Fruit fly (Drosophila melanogaster): Measurements from ENCODE around the gene Naa60.
A peak's percentile ranks its signal among the peaks of the same experiment; 100 is the strongest.

Naa60 gene

DNA sequence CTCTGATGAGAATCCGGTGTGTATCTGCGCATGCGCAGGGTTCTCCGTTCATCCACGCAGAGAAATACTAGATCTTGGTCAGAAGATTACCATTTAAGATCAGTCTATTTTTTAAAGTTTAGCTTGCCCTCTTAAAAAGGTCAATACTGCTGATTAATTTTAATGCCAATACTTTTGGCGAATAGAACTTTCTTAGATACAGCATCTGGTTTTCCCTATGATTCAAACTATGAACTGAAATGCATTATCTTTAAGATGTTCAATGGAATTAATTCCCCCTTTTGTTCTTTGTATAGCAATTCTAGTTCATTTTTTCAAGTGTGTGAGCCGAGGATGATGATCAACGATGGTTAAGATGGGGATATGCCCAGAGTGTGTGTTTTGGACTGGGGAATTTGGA, 15.6 kb downstream of the Naa60 start (continued):
- peak; percentile 14 for TF ChIP-seq CG11504 (tag; optimal IDR thresholded peaks at IDR 0.05)
- TF ChIP-seq CG8281 (tag; optimal IDR thresholded peaks at IDR 0.05) = no peak
- no peak for TF ChIP-seq Hr51 (GFP tag; optimal IDR thresholded peaks at IDR 0.05)
- TF ChIP-seq Nf-YC (tag; optimal IDR thresholded peaks at IDR 0.05) = no peak
- no peak for TF ChIP-seq ATbp (GFP tag; optimal IDR thresholded peaks at IDR 0.05)
- no peak for TF ChIP-seq Aef1 (GFP tag; IDR thresholded peaks at IDR 0.05)
- peak; percentile 28 for TF ChIP-seq corto (GFP tag; optimal IDR thresholded peaks at IDR 0.05)
- no peak for TF ChIP-seq zfh2 (GFP tag; optimal IDR thresholded peaks at IDR 0.05)
- no peak for TF ChIP-seq ems (GFP tag; optimal IDR thresholded peaks at IDR 0.05)
- no peak for TF ChIP-seq CG14050 (GFP tag; IDR thresholded peaks at IDR 0.05)
- no peak for TF ChIP-seq HmgD (GFP tag; optimal IDR thresholded peaks at IDR 0.05)
- TF ChIP-seq al (GFP tag; IDR thresholded peaks at IDR 0.05) = no peak
- TF ChIP-seq CG11695 (GFP tag; IDR thresholded peaks at IDR 0.05) = no peak
- no peak for TF ChIP-seq CG12299 (tag; optimal IDR thresholded peaks at IDR 0.05)
- no peak for TF ChIP-seq CG2889 (GFP tag; IDR thresholded peaks at IDR 0.05)
- TF ChIP-seq Xrp1 (GFP tag; IDR thresholded peaks at IDR 0.05) = peak; percentile 33; the same call in 1 of the 2 replicates

DNA sequence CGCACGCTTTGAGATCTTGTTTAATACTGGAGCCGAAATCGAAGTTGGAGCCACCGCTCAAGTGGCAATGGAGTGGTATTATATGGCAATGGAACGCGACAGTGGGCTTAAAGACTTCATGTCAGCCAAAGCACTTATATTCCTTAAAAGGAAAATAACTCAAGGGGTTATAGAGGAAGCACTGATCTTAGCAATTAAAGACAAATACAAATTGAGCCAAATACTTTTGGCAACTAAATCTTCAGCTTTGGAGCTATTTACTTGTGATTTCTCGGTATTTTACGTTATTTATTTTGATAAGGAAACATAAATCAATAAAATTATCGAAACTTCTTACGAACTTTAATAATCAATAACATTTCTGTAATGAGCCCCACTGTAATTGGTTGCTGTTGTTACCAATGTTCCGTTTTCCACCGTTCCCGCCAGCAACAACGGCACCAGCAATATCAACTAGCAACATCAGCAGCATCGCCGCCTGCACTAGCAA, 17.4 kb downstream of the Naa60 start:
- TF ChIP-seq prd (optimal IDR thresholded peaks at IDR 0.05) (no peak), prd (GFP tag; IDR thresholded peaks at IDR 0.05) (peak; percentile 86), CoRest (tag; optimal IDR thresholded peaks at IDR 0.05) (peak; percentile 87), ase (GFP tag; IDR thresholded peaks at IDR 0.05) (peak; percentile 87), Ets65A (GFP tag) (peak; percentile 62), CG4360 (GFP tag; IDR thresholded peaks at IDR 0.05) (peak; percentile 47; the same call in 1 of the 2 replicates), HmgD (GFP tag; optimal IDR thresholded peaks at IDR 0.05) (no peak), CG43689 (GFP tag; IDR thresholded peaks at IDR 0.05) (peak; percentile 61; the same call in 1 of the 2 replicates), Fer2 (tag; optimal IDR thresholded peaks at IDR 0.05) (peak; percentile 25), grn (GFP tag; optimal IDR thresholded peaks at IDR 0.05) (no peak), Oli (tag; optimal IDR thresholded peaks at IDR 0.05) (peak; percentile 86), Awh (GFP tag; IDR thresholded peaks at IDR 0.05) (peak; percentile 69; the same call in 1 of the 2 replicates), CG10274 (GFP tag; optimal IDR thresholded peaks at IDR 0.05) (peak; percentile 61), CG3281 (GFP tag; optimal IDR thresholded peaks at IDR 0.05) (peak; percentile 91), sima (GFP tag; optimal IDR thresholded peaks at IDR 0.05) (peak; percentile 80), sqz (GFP tag; optimal IDR thresholded peaks at IDR 0.05) (peak; percentile 75), jing (GFP tag; optimal IDR thresholded peaks at IDR 0.05) (peak; percentile 36), Ets97D (GFP tag; optimal IDR thresholded peaks at IDR 0.05) (no peak), Scr (GFP tag; IDR thresholded peaks at IDR 0.05; ENCODE audit: partially characterized antibody) (no peak), zen2 (GFP tag; IDR thresholded peaks at IDR 0.05; ENCODE audit: partially characterized antibody) (no peak), cg (GFP tag; optimal IDR thresholded peaks at IDR 0.05) (no peak), CG8765 (GFP tag; IDR thresholded peaks at IDR 0.05) (peak; percentile 33; the same call in 1 of the 2 replicates), Taf1 (GFP tag; IDR thresholded peaks at IDR 0.05) (peak; percentile 48; the same call in 1 of the 2 replicates), CG30431 (GFP tag; optimal IDR thresholded peaks at IDR 0.05) (no peak), nau (GFP tag; optimal IDR thresholded peaks at IDR 0.05) (peak; percentile 93), CG15269 (tag; optimal IDR thresholded peaks at IDR 0.05) (peak; percentile 79), maf-S (GFP tag; optimal IDR thresholded peaks at IDR 0.05) (peak; percentile 80), CG14710 (tag; optimal IDR thresholded peaks at IDR 0.05) (peak; percentile 94), Dref (GFP tag; IDR thresholded peaks at IDR 0.05) (no peak), CG7357 (GFP tag; IDR thresholded peaks at IDR 0.05) (peak; percentile 81), Med (GFP tag) (peak; percentile 91), wor (GFP tag; IDR thresholded peaks at IDR 0.05) (peak; percentile 65), nerfin-2 (GFP tag; IDR thresholded peaks at IDR 0.05; ENCODE audit: partially characterized antibody) (no peak), ranshi (GFP tag; IDR thresholded peaks at IDR 0.05) (peak; percentile 79), CG4424 (GFP tag; optimal IDR thresholded peaks at IDR 0.05) (peak; percentile 96), Myb (GFP tag; optimal IDR thresholded peaks at IDR 0.05) (peak; percentile 66)
